Worm (Caenorhabditis elegans) whole organism, mixed stage, embryonic: ENCODE results near the gene T19D12.9.

Experiments
- M03D4.4 ChIP-seq: sonication (generic microtip); optimal IDR thresholded peaks from 2 replicates; lab custom pipeline; 2017; ENCODE audit warnings: mild to moderate bottlenecking, missing genetic modification characterization, missing compliant biosample characterization
- ceh-39 ChIP-seq: fragments of 150-350 bp; optimal IDR thresholded peaks from 2 replicates; lab custom pipeline; 2014; ENCODE audit warnings: missing biosample characterization, missing genetic modification characterization
- ceh-83 ChIP-seq: fragments of 200-800 bp; sonication (Bioruptor generic); optimal IDR thresholded peaks from 2 replicates; lab custom pipeline; 2018; ENCODE audit warnings: mild to moderate bottlenecking, missing genetic modification characterization, missing compliant biosample characterization
- lsy-2 ChIP-seq: fragments of 150-350 bp; optimal IDR thresholded peaks from 2 replicates; lab custom pipeline; 2014; ENCODE audit warnings: missing biosample characterization, missing genetic modification characterization
- mab-5 ChIP-seq: fragments of 150-350 bp; optimal IDR thresholded peaks from 2 replicates; lab custom pipeline; 2014; ENCODE audit warnings: missing biosample characterization, missing genetic modification characterization
- mep-1 ChIP-seq: fragments of 150-350 bp; optimal IDR thresholded peaks from 2 replicates; lab custom pipeline; 2017; ENCODE audit warnings: missing biosample characterization, missing genetic modification reagents, missing genetic modification characterization, inconsistent platforms
- nhr-12 ChIP-seq: fragments of 150-350 bp; optimal IDR thresholded peaks from 2 replicates; lab custom pipeline; 2014; ENCODE audit warnings: missing biosample characterization, missing genetic modification characterization
- nhr-28 ChIP-seq: fragments of 150-350 bp; optimal IDR thresholded peaks from 2 replicates; lab custom pipeline; 2014; ENCODE audit warnings: missing biosample characterization, missing genetic modification characterization
- nhr-76 ChIP-seq: sonication (generic microtip); optimal IDR thresholded peaks from 2 replicates; lab custom pipeline; 2017; ENCODE audit warnings: missing biosample characterization, missing genetic modification characterization
- pha-4 ChIP-seq: fragments of 150-350 bp; optimal IDR thresholded peaks from 2 replicates; lab custom pipeline; 2018; ENCODE audit warnings: missing biosample characterization, missing genetic modification reagents, missing genetic modification characterization
- sem-2 ChIP-seq: fragments of 200-800 bp; sonication (Bioruptor generic); optimal IDR thresholded peaks from 2 replicates; lab custom pipeline; 2018; ENCODE audit warnings: mild to moderate bottlenecking, missing genetic modification characterization, missing compliant biosample characterization
- snpc-4 ChIP-seq: fragments of 150-350 bp; optimal IDR thresholded peaks from 2 replicates; lab custom pipeline; 2014; ENCODE audit warnings: missing biosample characterization, missing genetic modification characterization
- unc-39 ChIP-seq: fragments of 150-350 bp; optimal IDR thresholded peaks from 2 replicates; lab custom pipeline; 2014; ENCODE audit warnings: missing biosample characterization, missing genetic modification characterization
- ztf-11 ChIP-seq: fragments of 150-350 bp; optimal IDR thresholded peaks from 2 replicates; lab custom pipeline; 2014; ENCODE audit warnings: missing biosample characterization, missing genetic modification characterization

DNA sequence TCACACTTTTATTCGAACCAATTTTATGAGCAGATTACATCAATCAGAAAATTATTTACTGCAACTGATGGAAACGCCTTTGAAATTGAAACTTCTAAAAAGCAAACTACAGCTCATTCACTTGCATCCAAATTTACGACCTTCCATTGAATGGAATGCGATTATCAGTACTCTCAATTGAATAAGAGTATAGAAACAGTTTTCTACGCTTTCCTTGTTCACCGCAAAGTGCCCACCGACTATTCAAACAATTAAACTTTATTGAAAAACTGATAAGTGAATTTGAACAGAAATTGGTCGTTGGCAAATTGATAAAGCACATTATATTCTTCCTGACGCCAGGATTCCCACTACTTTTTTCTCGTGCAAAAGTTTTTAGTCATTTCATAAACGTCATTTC lies 11.7 kb upstream of the T19D12.9 start:
- no peak for TF ChIP-seq snpc-4 (tag; lab: Kevin White, UChicago)
- TF ChIP-seq lsy-2 (tag; lab: Kevin White, UChicago), result no peak
- no peak for TF ChIP-seq nhr-12 (tag; lab: Kevin White, UChicago)
- no peak for TF ChIP-seq nhr-76
- TF ChIP-seq ceh-39 (tag; lab: Kevin White, UChicago), result no peak
- TF ChIP-seq nhr-28 (tag; lab: Kevin White, UChicago), result no peak
- TF ChIP-seq ceh-83, result no peak
- no peak for TF ChIP-seq pha-4
- no peak for TF ChIP-seq mab-5
- no peak for TF ChIP-seq unc-39 (tag; lab: Kevin White, UChicago)
- TF ChIP-seq M03D4.4, result no peak
- no peak for TF ChIP-seq sem-2 (GFP tag; lab: Kevin White, UChicago)
- TF ChIP-seq mep-1 (tag; lab: Kevin White, UChicago), result no peak
- no peak for TF ChIP-seq ztf-11 (tag; lab: Kevin White, UChicago)
